Worm (Caenorhabditis elegans) whole organism, L1 larva: ENCODE data around the gene srj-45.

Source experiments
- C04F5.9 ChIP-seq: sonication (generic microtip); optimal IDR thresholded peaks from 2 replicates; lab custom pipeline; 2016; ENCODE audit warnings: missing genetic modification characterization, missing compliant biosample characterization
- C16A3.4 ChIP-seq: fragments of 150-350 bp; optimal IDR thresholded peaks from 2 replicates; lab custom pipeline; 2014; ENCODE audit warnings: missing biosample characterization, missing genetic modification characterization
- F16B12.6 ChIP-seq: fragments of 150-350 bp; optimal IDR thresholded peaks from 2 replicates; lab custom pipeline; 2014; ENCODE audit warnings: missing biosample characterization, missing genetic modification characterization
- aly-2 ChIP-seq: fragments of 150-350 bp; optimal IDR thresholded peaks from 2 replicates; lab custom pipeline; 2014; ENCODE audit warnings: missing biosample characterization, missing genetic modification characterization
- ama-1 ChIP-seq: fragments of 150-350 bp; optimal IDR thresholded peaks from 2 replicates; lab custom pipeline; 2014
- blmp-1 ChIP-seq: fragments of 150-350 bp; optimal IDR thresholded peaks from 2 replicates; lab custom pipeline; 2014; ENCODE audit warnings: missing biosample characterization, missing genetic modification characterization
- dpl-1 ChIP-seq, 3 experiments: fragments of 150-350 bp in 2 of 3; sonication (generic microtip) in 1 of 3; optimal IDR thresholded peaks; 2 replicates each; lab custom pipeline; 2014 to 2017; ENCODE audit warnings: missing biosample characterization in 3 of 3, missing genetic modification characterization in 3 of 3, missing genetic modification reagents in 3 of 3
- efl-1 ChIP-seq, 4 experiments: fragments of 150-350 bp; optimal IDR thresholded peaks in 3 of 4; peaks in 1 of 4; 1 replicate in 1 of 4; 2 replicates in 3 of 4; lab custom pipeline; 2014; ENCODE audit warnings: missing biosample characterization in 2 of 4, missing genetic modification characterization in 2 of 4, missing genetic modification reagents in 2 of 4
- efl-3 ChIP-seq: fragments of 200-800 bp; sonication (Bioruptor generic); optimal IDR thresholded peaks from 2 replicates; lab custom pipeline; 2018; ENCODE audit warnings: mild to moderate bottlenecking, missing genetic modification characterization, missing compliant biosample characterization
- egl-13 ChIP-seq: sonication (generic microtip); optimal IDR thresholded peaks from 2 replicates; lab custom pipeline; 2016; ENCODE audit warnings: missing genotype, missing genetic modification reagents, missing genetic modification characterization, missing compliant biosample characterization
- egl-27 ChIP-seq, 2 experiments: fragments of 150-350 bp in 1 of 2; sonication (generic microtip); optimal IDR thresholded peaks; 3 replicates each; lab custom pipeline; 2017 to 2018; ENCODE audit warnings: missing biosample characterization in 2 of 2, missing genetic modification characterization in 2 of 2, missing genetic modification reagents in 2 of 2
- elt-2 ChIP-seq: sonication (generic microtip); optimal IDR thresholded peaks from 2 replicates; lab custom pipeline; 2016; ENCODE audit warnings: missing genetic modification characterization, mild to moderate bottlenecking, inconsistent platforms, missing compliant biosample characterization, missing genetic modification reagents
- elt-3 ChIP-seq, 6 experiments: fragments of 150-350 bp in 1 of 6; sonication (generic microtip); optimal IDR thresholded peaks; 2 replicates each; lab custom pipeline; 2017 to 2018; ENCODE audit warnings: missing biosample characterization in 6 of 6, missing genetic modification characterization in 6 of 6, inconsistent platforms in 1 of 6
- grh-1 ChIP-seq: fragments of 200-800 bp; sonication (Bioruptor generic); IDR thresholded peaks from 2 replicates; pipeline ENCODE4 v1.3.6; 2022; ENCODE audit warnings: missing genetic modification reagents, missing genetic modification characterization, missing compliant biosample characterization
- hlh-4 ChIP-seq: sonication (generic microtip); optimal IDR thresholded peaks from 2 replicates; lab custom pipeline; 2016; ENCODE audit warnings: mild to moderate bottlenecking, missing genetic modification characterization, missing compliant biosample characterization
- hpl-2 ChIP-seq: fragments of 150-350 bp; optimal IDR thresholded peaks from 2 replicates; lab custom pipeline; 2014; ENCODE audit warnings: missing biosample characterization, missing genetic modification reagents, missing genetic modification characterization
- isw-1 ChIP-seq: fragments of 200-800 bp; sonication (Bioruptor generic); IDR thresholded peaks from 2 replicates; pipeline ENCODE4 v1.3.6; 2022; ENCODE audit warnings: missing genetic modification characterization, missing compliant biosample characterization
- jun-1 ChIP-seq: fragments of 150-350 bp; optimal IDR thresholded peaks from 2 replicates; lab custom pipeline; 2014; ENCODE audit warnings: missing biosample characterization, missing genetic modification reagents, missing genetic modification characterization
- lin-13 ChIP-seq: fragments of 150-350 bp; optimal IDR thresholded peaks from 2 replicates; lab custom pipeline; 2014; ENCODE audit warnings: missing biosample characterization, missing genetic modification reagents, missing genetic modification characterization
- lin-15B ChIP-seq: fragments of 150-350 bp; sonication (generic microtip); optimal IDR thresholded peaks from 3 replicates; lab custom pipeline; 2014; ENCODE audit warnings: missing biosample characterization, missing genetic modification characterization
- lin-35 ChIP-seq, 2 experiments: fragments of 150-350 bp; optimal IDR thresholded peaks; 2 replicates each; lab custom pipeline; 2014; ENCODE audit warnings: missing biosample characterization in 2 of 2, missing genetic modification characterization in 2 of 2, missing genetic modification reagents in 2 of 2
- lir-3 ChIP-seq: sonication (generic microtip); optimal IDR thresholded peaks from 2 replicates; lab custom pipeline; 2016; ENCODE audit warnings: mild to moderate bottlenecking, missing genetic modification characterization, moderate library complexity, missing compliant biosample characterization; ENCODE audit not compliant: poor library complexity
- mdl-1 ChIP-seq, 2 experiments: fragments of 150-350 bp; optimal IDR thresholded peaks; 2 replicates each; lab custom pipeline; 2014 to 2017; ENCODE audit warnings: missing biosample characterization in 2 of 2, missing genetic modification characterization in 2 of 2, inconsistent platforms in 1 of 2
- mef-2 ChIP-seq: fragments of 150-350 bp; optimal IDR thresholded peaks from 2 replicates; lab custom pipeline; 2014; ENCODE audit warnings: missing biosample characterization, missing genetic modification characterization
- nhr-19 ChIP-seq: fragments of 200-800 bp; sonication (Bioruptor generic); conservative IDR thresholded peaks from 2 replicates; pipeline ENCODE4 v1.3.6; 2022; ENCODE audit warnings: missing genetic modification characterization, missing compliant biosample characterization
- nhr-20 ChIP-seq: sonication (generic microtip); optimal IDR thresholded peaks from 2 replicates; lab custom pipeline; 2016; ENCODE audit warnings: mild to moderate bottlenecking, missing genetic modification characterization, missing compliant biosample characterization
- nhr-47 ChIP-seq: sonication (generic microtip); optimal IDR thresholded peaks from 2 replicates; lab custom pipeline; 2016; ENCODE audit warnings: mild to moderate bottlenecking, missing genetic modification characterization, moderate library complexity, missing compliant biosample characterization
- nhr-77 ChIP-seq: fragments of 150-350 bp; optimal IDR thresholded peaks from 2 replicates; lab custom pipeline; 2014; ENCODE audit warnings: missing biosample characterization, missing genetic modification characterization
- pax-3 ChIP-seq: fragments of 200-800 bp; sonication (Bioruptor generic); optimal IDR thresholded peaks from 2 replicates; lab custom pipeline; 2018; ENCODE audit warnings: mild to moderate bottlenecking, missing genetic modification characterization, moderate library complexity, missing compliant biosample characterization
- pqm-1 ChIP-seq: sonication (generic microtip); optimal IDR thresholded peaks from 3 replicates; lab custom pipeline; 2017; ENCODE audit warnings: missing biosample characterization, missing genetic modification characterization
- skn-1 ChIP-seq: fragments of 150-350 bp; optimal IDR thresholded peaks from 2 replicates; lab custom pipeline; 2014; ENCODE audit warnings: missing biosample characterization, missing genetic modification characterization
- tbx-2 ChIP-seq: sonication (generic microtip); optimal IDR thresholded peaks from 2 replicates; lab custom pipeline; 2016; ENCODE audit warnings: missing genetic modification characterization, missing compliant biosample characterization
- unc-30 ChIP-seq: sonication (generic microtip); optimal IDR thresholded peaks from 2 replicates; lab custom pipeline; 2017; ENCODE audit warnings: missing biosample characterization, missing genetic modification characterization
- unc-62 ChIP-seq: fragments of 150-350 bp; optimal IDR thresholded peaks from 2 replicates; lab custom pipeline; 2014; ENCODE audit warnings: missing biosample characterization, missing genetic modification reagents, missing genetic modification characterization
- unc-86 ChIP-seq: sonication (generic microtip); optimal IDR thresholded peaks from 2 replicates; lab custom pipeline; 2016; ENCODE audit warnings: missing genetic modification characterization, missing compliant biosample characterization
- vab-15 ChIP-seq: sonication (generic microtip); optimal IDR thresholded peaks from 2 replicates; lab custom pipeline; 2017; ENCODE audit warnings: missing genotype, mild to moderate bottlenecking, missing genetic modification characterization, missing compliant biosample characterization
- zag-1 ChIP-seq: fragments of 150-350 bp; optimal IDR thresholded peaks from 2 replicates; lab custom pipeline; 2014; ENCODE audit warnings: missing biosample characterization, missing genetic modification characterization
- zip-4 ChIP-seq: fragments of 200-800 bp; sonication (Bioruptor generic); optimal IDR thresholded peaks from 2 replicates; lab custom pipeline; 2018; ENCODE audit warnings: mild to moderate bottlenecking, missing genetic modification characterization, moderate library complexity, missing compliant biosample characterization
- ztf-4 ChIP-seq: fragments of 150-350 bp; optimal IDR thresholded peaks from 2 replicates; lab custom pipeline; 2014; ENCODE audit warnings: missing biosample characterization, missing genetic modification characterization

Gene srj-45

ce11 chrV:2836501-2836900 is at the start of gene srj-45:
srj-45 (minus strand) TSS chrV:2836601.
- TF ChIP-seq elt-2 (tag; lab: Kevin White, UChicago) (no peak), elt-3 (tag; optimal IDR thresholded peaks at IDR 0.05; lab: Kevin White, UChicago) (no peak), egl-13 (tag; lab: Kevin White, UChicago) (no peak), tbx-2 (no peak), lir-3 (no peak), dpl-1 (GFP tag; optimal IDR thresholded peaks at IDR 0.05; lab: Kevin White, UChicago) (no peak), grh-1 (no peak), pqm-1 (tag; lab: Kevin White, UChicago) (no peak), isw-1 (GFP tag; lab: Robert Waterston, UW) (no peak), egl-27 (tag; optimal IDR thresholded peaks at IDR 0.05; lab: Kevin White, UChicago) (no peak), pax-3 (no peak), nhr-47 (tag; lab: Kevin White, UChicago) (no peak), lin-13 (GFP tag; lab: Kevin White, UChicago) (no peak), aly-2 (tag; lab: Kevin White, UChicago) (no peak), vab-15 (no peak), unc-86 (tag; lab: Kevin White, UChicago) (no peak), lin-15B (tag; lab: Kevin White, UChicago) (no peak), C16A3.4 (tag; lab: Kevin White, UChicago) (no peak), nhr-19 (GFP tag; lab: Robert Waterston, UW) (no peak)

- no peak for TF ChIP-seq jun-1 (tag; lab: Kevin White, UChicago)
- no peak for TF ChIP-seq efl-3 (GFP tag; lab: Kevin White, UChicago)
- no peak for TF ChIP-seq zag-1 (tag; lab: Kevin White, UChicago)
- TF ChIP-seq unc-30, result no peak
- no peak for TF ChIP-seq mdl-1 (tag; optimal IDR thresholded peaks at IDR 0.05; lab: Kevin White, UChicago)
- no peak for TF ChIP-seq elt-3 (tag; optimal IDR thresholded peaks at IDR 0.05; lab: Kevin White, UChicago)
- TF ChIP-seq skn-1 (tag; lab: Kevin White, UChicago), result no peak
- TF ChIP-seq ama-1 (lab: Kevin White, UChicago), result no peak
- no peak for TF ChIP-seq hlh-4 (tag; lab: Kevin White, UChicago)
- no peak for TF ChIP-seq mef-2
- no peak for TF ChIP-seq unc-62 (GFP tag; lab: Kevin White, UChicago)
- TF ChIP-seq pax-3, result no peak
- TF ChIP-seq blmp-1 (tag; lab: Kevin White, UChicago), result no peak
- TF ChIP-seq nhr-20, result no peak
- TF ChIP-seq C04F5.9 (tag; lab: Kevin White, UChicago), result no peak
These were observed 48.0 kb upstream of the srj-45 start, which contains the start of gene sre-24 for ce11 chrV:2884411-2884810. sre-24 (plus strand) TSS chrV:2884711.

- TF ChIP-seq efl-1 (optimal IDR thresholded peaks at IDR 0.05; lab: Kevin White, UChicago) (no peak), efl-1 (GFP tag; optimal IDR thresholded peaks at IDR 0.05 in 1 of 2; lab: Kevin White, UChicago) (no peak), mdl-1 (tag; optimal IDR thresholded peaks at IDR 0.05; lab: Kevin White, UChicago) (no peak), nhr-19 (GFP tag; lab: Robert Waterston, UW) (no peak), lin-35 (GFP tag; optimal IDR thresholded peaks at IDR 0.05; lab: Kevin White, UChicago) (no peak), blmp-1 (tag; lab: Kevin White, UChicago) (no peak), ztf-4 (tag; lab: Kevin White, UChicago) (no peak), efl-3 (GFP tag; lab: Kevin White, UChicago) (no peak), F16B12.6 (tag; lab: Kevin White, UChicago) (no peak), nhr-77 (tag; lab: Kevin White, UChicago) (no peak), hpl-2 (GFP tag; lab: Kevin White, UChicago) (no peak), elt-3 (tag; optimal IDR thresholded peaks at IDR 0.05; lab: Kevin White, UChicago) (no peak), nhr-47 (tag; lab: Kevin White, UChicago) (no peak), tbx-2 (no peak), zip-4 (GFP tag; lab: Kevin White, UChicago) (no peak)
These were observed 46.7 kb upstream of the srj-45 start for ce11 chrV:2883097-2883496.
